Worm (Caenorhabditis elegans): ENCODE data around the gene zchc-1A.

Gene zchc-1A

DNA sequence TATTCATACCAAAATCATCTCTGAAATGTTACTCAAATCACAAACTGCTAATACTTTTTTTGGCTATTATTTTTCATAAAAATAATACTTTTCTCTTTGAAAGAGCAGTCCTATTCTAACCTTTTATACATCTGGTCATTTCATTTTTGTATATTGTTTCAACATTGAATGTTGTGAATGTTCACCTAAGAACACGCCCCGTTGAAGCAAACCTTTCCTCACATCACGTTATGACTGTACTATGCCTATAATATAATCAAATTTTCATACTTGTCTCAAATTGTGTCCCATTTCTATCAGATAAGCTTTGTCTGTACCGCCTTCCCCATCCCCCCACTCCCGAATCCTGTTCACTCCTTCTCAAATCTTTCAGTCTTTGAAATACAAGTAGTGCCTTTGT, 44.2 kb downstream of the zchc-1A start:
- no peak for TF ChIP-seq him-1 (tag; optimal IDR thresholded peaks at IDR 0.05)
- TF ChIP-seq W03F9.2 (tag; optimal IDR thresholded peaks at IDR 0.05) = no peak
- TF ChIP-seq dao-5 (tag; optimal IDR thresholded peaks at IDR 0.05) = no peak

DNA sequence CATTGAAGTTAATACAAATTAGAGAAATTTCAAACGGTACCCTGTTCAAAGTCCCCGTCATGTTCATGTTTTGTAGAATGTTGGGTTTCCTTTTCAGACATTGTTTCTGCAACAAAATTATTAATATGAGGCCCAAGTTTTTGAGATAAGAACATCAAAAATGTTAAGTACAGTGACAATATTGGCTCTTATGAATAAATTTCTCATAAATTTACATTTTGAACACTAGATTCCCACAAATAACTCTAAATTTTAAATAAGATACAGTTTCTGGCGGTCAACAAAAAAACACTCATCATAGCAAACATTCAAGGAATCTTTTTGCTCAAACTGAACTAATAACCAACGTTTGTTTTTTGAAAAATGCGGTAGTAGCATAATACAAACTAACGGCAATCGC, 52.1 kb downstream of the zchc-1A start, which contains the start of gene H28G03.3:
TSS of gene H28G03.3 (minus strand) at position 101 of the 400 bp plus-strand sequence.
- no peak for TF ChIP-seq dao-5 (tag; optimal IDR thresholded peaks at IDR 0.05)
- TF ChIP-seq him-1 (tag; optimal IDR thresholded peaks at IDR 0.05) = no peak
- TF ChIP-seq W03F9.2 (tag; optimal IDR thresholded peaks at IDR 0.05) = no peak
